Worm (Caenorhabditis elegans) whole organism, young adult: ENCODE results near the gene elf-1.

Experiments
- B0019.2 ChIP-seq: fragments of 200-800 bp; sonication (Bioruptor generic); conservative IDR thresholded peaks from 2 replicates; pipeline ENCODE4 v1.3.6; 2022; ENCODE audit warnings: missing genetic modification reagents, missing genetic modification characterization, missing compliant biosample characterization
- C06A6.2 ChIP-seq: fragments of 200-800 bp; sonication (Bioruptor generic); conservative IDR thresholded peaks from 2 replicates; pipeline ENCODE4 v1.3.6; 2022; ENCODE audit warnings: missing genetic modification characterization, missing compliant biosample characterization
- F10E7.11 ChIP-seq: sonication (generic microtip); optimal IDR thresholded peaks from 2 replicates; lab custom pipeline; 2017; ENCODE audit warnings: mild to moderate bottlenecking, missing genetic modification characterization, moderate library complexity, missing compliant biosample characterization
- F33H1.4 ChIP-seq: fragments of 200-800 bp; sonication (Bioruptor generic); IDR thresholded peaks from 2 replicates; pipeline ENCODE4 v1.3.6; 2022; ENCODE audit warnings: missing genetic modification reagents, missing genetic modification characterization, missing compliant biosample characterization
- F39B2.1 ChIP-seq: fragments of 200-800 bp; sonication (Bioruptor generic); IDR thresholded peaks from 2 replicates; pipeline ENCODE4 v1.3.6; 2022; ENCODE audit warnings: missing genetic modification reagents, missing genetic modification characterization, missing compliant biosample characterization
- K11D2.4 ChIP-seq: fragments of 200-800 bp; sonication (Bioruptor generic); IDR thresholded peaks from 2 replicates; pipeline ENCODE4 v1.3.6; 2022; ENCODE audit warnings: missing genetic modification reagents, missing genetic modification characterization, missing compliant biosample characterization
- Y53G8AR.9 ChIP-seq: fragments of 200-800 bp; sonication (Bioruptor generic); conservative IDR thresholded peaks from 2 replicates; pipeline ENCODE4 v1.3.6; 2022; ENCODE audit warnings: missing genetic modification reagents, missing genetic modification characterization, missing compliant biosample characterization
- Y56A3A.18 ChIP-seq: fragments of 200-800 bp; sonication (Bioruptor generic); IDR thresholded peaks from 2 replicates; pipeline ENCODE4 v1.3.6; 2022; ENCODE audit warnings: missing genetic modification reagents, missing genetic modification characterization, missing compliant biosample characterization
- Y95B8A.8 ChIP-seq: fragments of 200-800 bp; sonication (Bioruptor generic); IDR thresholded peaks from 2 replicates; pipeline ENCODE4 v1.3.6; 2022; ENCODE audit warnings: missing genetic modification reagents, missing genetic modification characterization, missing compliant biosample characterization
- aptf-2 ChIP-seq: fragments of 200-800 bp; sonication (Bioruptor generic); conservative IDR thresholded peaks from 2 replicates; pipeline ENCODE4 v1.3.6; 2022; ENCODE audit warnings: missing genetic modification reagents, missing genetic modification characterization, missing compliant biosample characterization
- atf-7 ChIP-seq: sonication (generic microtip); optimal IDR thresholded peaks from 2 replicates; lab custom pipeline; 2017; ENCODE audit warnings: mild to moderate bottlenecking, missing genetic modification characterization, missing compliant biosample characterization
- athp-1 ChIP-seq: sonication (generic microtip); optimal IDR thresholded peaks from 2 replicates; lab custom pipeline; 2017; ENCODE audit warnings: mild to moderate bottlenecking, missing genetic modification characterization, missing compliant biosample characterization
- bed-2 ChIP-seq: fragments of 200-800 bp; sonication (Bioruptor generic); IDR thresholded peaks from 2 replicates; pipeline ENCODE4 v1.3.6; 2022; ENCODE audit warnings: missing genetic modification reagents, missing genetic modification characterization, missing compliant biosample characterization
- ccch-3 ChIP-seq: fragments of 200-800 bp; sonication (Bioruptor generic); optimal IDR thresholded peaks from 2 replicates; lab custom pipeline; 2018; ENCODE audit warnings: mild to moderate bottlenecking, missing genetic modification characterization, missing compliant biosample characterization
- ceh-91 ChIP-seq: fragments of 200-800 bp; sonication (Bioruptor generic); IDR thresholded peaks from 2 replicates; pipeline ENCODE4 v1.3.6; 2022; ENCODE audit warnings: missing genetic modification reagents, missing genetic modification characterization, missing compliant biosample characterization
- dpff-1 ChIP-seq: sonication (generic microtip); optimal IDR thresholded peaks from 2 replicates; lab custom pipeline; 2017; ENCODE audit warnings: mild to moderate bottlenecking, missing genetic modification characterization, missing compliant biosample characterization
- ets-4 ChIP-seq: fragments of 200-800 bp; sonication (Bioruptor generic); optimal IDR thresholded peaks from 2 replicates; lab custom pipeline; 2018; ENCODE audit warnings: mild to moderate bottlenecking, missing genetic modification characterization, missing compliant biosample characterization
- hlh-12 ChIP-seq: sonication (generic microtip); optimal IDR thresholded peaks from 2 replicates; lab custom pipeline; 2016; ENCODE audit warnings: missing genetic modification characterization, missing compliant biosample characterization
- hmg-1.2 ChIP-seq: fragments of 200-800 bp; sonication (Bioruptor generic); IDR thresholded peaks from 2 replicates; pipeline ENCODE4 v1.3.6; 2022; ENCODE audit warnings: missing genetic modification reagents, missing genetic modification characterization, missing compliant biosample characterization
- let-607 ChIP-seq, 2 experiments: fragments of 200-800 bp in 1 of 2; sonication (Bioruptor generic) in 1 of 2; sonication (generic microtip) in 1 of 2; optimal IDR thresholded peaks; 2 replicates each; lab custom pipeline; 2016 to 2018; ENCODE audit warnings: mild to moderate bottlenecking in 2 of 2, missing compliant biosample characterization in 2 of 2, missing genetic modification characterization in 2 of 2, moderate library complexity in 2 of 2, missing genotype in 1 of 2
- lin-26 ChIP-seq: fragments of 200-800 bp; sonication (Bioruptor generic); IDR thresholded peaks from 2 replicates; pipeline ENCODE4 v1.3.6; 2022; ENCODE audit warnings: missing genetic modification reagents, missing genetic modification characterization, missing compliant biosample characterization
- lsl-1 ChIP-seq: fragments of 200-800 bp; sonication (Bioruptor generic); optimal IDR thresholded peaks from 2 replicates; lab custom pipeline; 2018; ENCODE audit warnings: mild to moderate bottlenecking, missing genetic modification characterization, moderate library complexity, missing compliant biosample characterization
- lsy-27 ChIP-seq: sonication (generic microtip); optimal IDR thresholded peaks from 2 replicates; lab custom pipeline; 2017; ENCODE audit warnings: missing genetic modification characterization, mild to moderate bottlenecking, missing compliant biosample characterization, antibody characterized with exemption, missing genotype, borderline replicate concordance; ENCODE audit not compliant: insufficient read depth
- madf-10 ChIP-seq: sonication (generic microtip); optimal IDR thresholded peaks from 2 replicates; lab custom pipeline; 2016; ENCODE audit warnings: mild to moderate bottlenecking, missing genetic modification characterization, missing compliant biosample characterization
- madf-6 ChIP-seq: fragments of 200-800 bp; sonication (Bioruptor generic); IDR thresholded peaks from 2 replicates; pipeline ENCODE4 v1.3.6; 2022; ENCODE audit warnings: missing genetic modification reagents, missing genetic modification characterization, missing compliant biosample characterization
- madf-8 ChIP-seq: fragments of 200-800 bp; sonication (Bioruptor generic); conservative IDR thresholded peaks from 2 replicates; pipeline ENCODE4 v1.3.6; 2022; ENCODE audit warnings: missing genetic modification reagents, missing genetic modification characterization, missing compliant biosample characterization
- mes-4 ChIP-seq: sonication (generic microtip); optimal IDR thresholded peaks from 2 replicates; lab custom pipeline; 2016; ENCODE audit warnings: missing genotype, missing genetic modification characterization, missing compliant biosample characterization
- mxl-1 ChIP-seq: sonication (generic microtip); optimal IDR thresholded peaks from 2 replicates; lab custom pipeline; 2016; ENCODE audit warnings: missing genetic modification characterization, missing compliant biosample characterization
- nfyb-1 ChIP-seq: fragments of 200-800 bp; sonication (Bioruptor generic); IDR thresholded peaks from 2 replicates; pipeline ENCODE4 v1.3.6; 2022; ENCODE audit warnings: missing genetic modification reagents, missing genetic modification characterization, missing compliant biosample characterization
- nhr-179 ChIP-seq: sonication (generic microtip); optimal IDR thresholded peaks from 2 replicates; lab custom pipeline; 2016; ENCODE audit warnings: mild to moderate bottlenecking, missing genetic modification characterization, missing compliant biosample characterization
- nhr-80 ChIP-seq: sonication (generic microtip); optimal IDR thresholded peaks from 2 replicates; lab custom pipeline; 2016; ENCODE audit warnings: missing genetic modification characterization, missing compliant biosample characterization
- nhr-90 ChIP-seq: sonication (generic microtip); optimal IDR thresholded peaks from 2 replicates; lab custom pipeline; 2016; ENCODE audit warnings: missing genotype, mild to moderate bottlenecking, missing genetic modification characterization, missing compliant biosample characterization
- zfh-2 ChIP-seq: fragments of 200-800 bp; sonication (Bioruptor generic); conservative IDR thresholded peaks from 2 replicates; pipeline ENCODE4 v1.3.6; 2022; ENCODE audit warnings: missing genetic modification reagents, missing genetic modification characterization, missing compliant biosample characterization
- ztf-22 ChIP-seq: fragments of 200-800 bp; sonication (Bioruptor generic); optimal IDR thresholded peaks from 2 replicates; lab custom pipeline; 2018; ENCODE audit warnings: mild to moderate bottlenecking, missing genetic modification characterization, moderate library complexity, missing compliant biosample characterization
- ztf-26 ChIP-seq: sonication (generic microtip); optimal IDR thresholded peaks from 2 replicates; lab custom pipeline; 2017; ENCODE audit warnings: missing genetic modification characterization, missing compliant biosample characterization
- ztf-3 ChIP-seq: fragments of 200-800 bp; sonication (Bioruptor generic); optimal IDR thresholded peaks from 2 replicates; lab custom pipeline; 2018; ENCODE audit warnings: mild to moderate bottlenecking, missing genetic modification characterization, missing compliant biosample characterization
- ztf-6 ChIP-seq: fragments of 200-800 bp; sonication (Bioruptor generic); IDR thresholded peaks from 2 replicates; pipeline ENCODE4 v1.3.6; 2022; ENCODE audit warnings: missing genetic modification reagents, missing genetic modification characterization, missing compliant biosample characterization

Gene elf-1

DNA sequence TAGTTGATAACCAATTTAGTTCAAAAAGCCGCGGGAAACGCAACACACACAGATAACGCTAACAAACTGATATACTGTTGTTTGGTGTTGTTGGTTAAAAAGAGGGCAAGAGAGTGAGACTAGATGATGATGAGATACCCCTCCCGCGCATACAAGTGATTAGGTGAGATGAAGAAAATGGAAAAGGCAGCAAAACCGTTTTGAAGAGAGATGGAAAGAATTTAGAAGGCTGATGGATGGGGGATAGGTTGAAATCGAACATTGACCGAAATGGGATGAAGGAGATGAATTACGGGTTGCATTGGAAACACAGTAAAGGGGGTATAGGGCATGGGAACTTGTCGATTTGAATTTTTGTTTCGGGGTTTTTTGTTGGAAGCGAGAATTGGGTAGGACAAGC is 59.8 kb downstream of the elf-1 start:
- no peak for TF ChIP-seq mes-4 (tag; lab: Kevin White, UChicago)
- no peak for TF ChIP-seq nhr-179
- TF ChIP-seq aptf-2 (GFP tag; lab: Robert Waterston, UW) = no peak
- TF ChIP-seq madf-10 (tag; lab: Kevin White, UChicago) = no peak
- no peak for TF ChIP-seq atf-7 (tag; lab: Kevin White, UChicago)
- no peak for TF ChIP-seq madf-8 (GFP tag; lab: Robert Waterston, UW)
- TF ChIP-seq lin-26 (GFP tag; lab: Robert Waterston, UW) = no peak
- no peak for TF ChIP-seq madf-6 (GFP tag; lab: Robert Waterston, UW)
- TF ChIP-seq ets-4 (GFP tag; lab: Kevin White, UChicago) = no peak
- no peak for TF ChIP-seq athp-1 (tag; lab: Kevin White, UChicago)
- no peak for TF ChIP-seq zfh-2

DNA sequence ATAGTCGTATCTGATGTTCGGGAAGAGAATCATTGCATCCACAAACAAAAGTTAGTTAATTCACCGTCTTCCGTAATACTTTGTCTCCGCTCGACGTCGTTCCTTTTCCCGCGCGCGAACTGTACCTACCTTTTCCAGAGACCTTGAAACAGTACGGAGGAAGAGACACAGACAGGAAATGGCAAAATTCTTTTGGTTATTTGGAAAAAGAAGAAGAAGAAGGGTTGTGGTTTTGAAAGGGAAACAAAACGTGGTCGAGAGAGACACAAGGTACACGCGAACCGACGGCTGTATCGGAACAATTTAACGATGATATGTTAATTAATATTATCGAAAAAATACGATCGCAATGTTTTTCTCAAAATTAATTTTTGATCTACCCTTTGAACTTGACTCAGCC is 61.1 kb downstream of the elf-1 start:
- TF ChIP-seq C06A6.2 (GFP tag; lab: Robert Waterston, UW) (no peak), lsy-27 (tag; lab: Kevin White, UChicago) (no peak), dpff-1 (no peak), bed-2 (GFP tag; lab: Robert Waterston, UW) (no peak), ceh-91 (GFP tag; lab: Robert Waterston, UW) (no peak), let-607 (tag; optimal IDR thresholded peaks at IDR 0.05; lab: Kevin White, UChicago) (no peak), hlh-12 (no peak), B0019.2 (no peak), Y56A3A.18 (GFP tag; lab: Robert Waterston, UW) (no peak), F39B2.1 (no peak)

DNA sequence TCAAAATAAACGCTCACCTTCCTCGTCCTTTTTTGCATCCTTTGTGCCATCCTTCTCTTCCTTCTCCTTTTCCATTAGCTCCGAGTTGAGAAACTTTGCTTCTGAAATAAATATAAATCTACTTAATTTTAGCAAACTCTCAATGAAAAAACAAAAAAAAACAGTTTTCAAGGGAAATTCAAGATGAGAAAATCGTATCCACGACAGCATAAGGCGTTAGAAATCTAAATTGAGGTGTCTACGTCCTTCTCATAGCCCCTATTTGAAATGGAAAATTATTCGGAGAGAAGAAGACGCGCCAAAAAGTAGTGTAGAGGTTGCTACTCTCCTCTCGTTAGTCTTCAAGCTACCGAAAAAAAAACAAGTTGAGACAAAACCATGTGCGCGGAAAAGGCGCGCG is 63.4 kb downstream of the elf-1 start, which contains the start of gene pat-12:
TSS of gene pat-12 (minus strand) at position 101 of the 400 bp plus-strand sequence.
- TF ChIP-seq F10E7.11 = no peak
- no peak for TF ChIP-seq ztf-3 (GFP tag; lab: Kevin White, UChicago)
- no peak for TF ChIP-seq ztf-22 (GFP tag; lab: Kevin White, UChicago)
- TF ChIP-seq let-607 (tag; optimal IDR thresholded peaks at IDR 0.05; lab: Kevin White, UChicago) = no peak
- TF ChIP-seq ceh-91 (GFP tag; lab: Robert Waterston, UW) = no peak
- no peak for TF ChIP-seq ztf-26 (tag; lab: Kevin White, UChicago)
- no peak for TF ChIP-seq lsl-1 (GFP tag; lab: Kevin White, UChicago)
- TF ChIP-seq Y53G8AR.9 (GFP tag; lab: Robert Waterston, UW) = no peak
- no peak for TF ChIP-seq hmg-1.2 (GFP tag; lab: Robert Waterston, UW)
- TF ChIP-seq nhr-80 (tag; lab: Kevin White, UChicago) = no peak

DNA sequence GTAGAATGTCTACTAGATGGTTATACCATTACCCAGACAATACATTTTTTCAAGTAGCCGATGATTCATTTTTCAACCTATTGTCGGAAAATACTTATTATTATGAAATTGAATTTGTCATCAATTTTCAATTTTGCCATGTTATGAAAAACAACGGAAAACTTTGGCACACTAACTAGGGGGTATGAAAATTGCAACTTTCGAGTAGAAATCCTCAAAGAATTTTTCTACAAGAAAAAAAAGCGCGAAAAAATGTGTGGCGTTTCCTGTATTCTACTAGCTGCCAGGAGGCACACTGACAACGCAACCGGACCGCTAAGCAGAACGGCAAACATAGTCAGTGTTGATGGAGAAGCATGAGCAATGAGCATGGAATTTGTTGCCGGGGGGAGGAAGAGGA is 65.4 kb downstream of the elf-1 start:
- TF ChIP-seq hlh-12 = no peak
- TF ChIP-seq Y95B8A.8 (GFP tag; lab: Robert Waterston, UW) = no peak
- no peak for TF ChIP-seq B0019.2
- no peak for TF ChIP-seq nfyb-1
- no peak for TF ChIP-seq F33H1.4 (GFP tag; lab: Robert Waterston, UW)
- TF ChIP-seq ccch-3 (GFP tag; lab: Kevin White, UChicago) = no peak
- TF ChIP-seq mxl-1 (tag; lab: Kevin White, UChicago) = no peak
- TF ChIP-seq K11D2.4 = no peak
- TF ChIP-seq mes-4 (tag; lab: Kevin White, UChicago) = no peak
- no peak for TF ChIP-seq nhr-90 (tag; lab: Kevin White, UChicago)
- TF ChIP-seq ztf-6 (GFP tag; lab: Robert Waterston, UW) = no peak
